Worm (Caenorhabditis elegans) whole organism, L4/young adult: ENCODE data around the gene Y53G8AR.5.

Experiments
- dao-5 ChIP-seq: sonication (generic microtip); optimal IDR thresholded peaks from 2 replicates; lab custom pipeline; 2016; ENCODE audit warnings: missing genotype, missing genetic modification characterization, moderate library complexity, missing compliant biosample characterization
- him-1 ChIP-seq: sonication (generic microtip); optimal IDR thresholded peaks from 2 replicates; lab custom pipeline; 2016; ENCODE audit warnings: missing genotype, missing genetic modification reagents, missing genetic modification characterization, missing compliant biosample characterization

ce11 chrIII:3297151-3297550 is at the start of gene Y53G8AR.5:
- no peak for TF ChIP-seq dao-5
- no peak for TF ChIP-seq him-1 (tag; lab: Kevin White, UChicago)
